Fruit fly (Drosophila melanogaster) whole organism, embryonic: ENCODE results near the gene meep.

ENCODE experiments used
- Dfd ChIP-seq, 2 experiments: fragments of >200 bp; optimal IDR thresholded peaks; 2 replicates each; lab custom pipeline; 2017; ENCODE audit warnings: missing biosample characterization in 2 of 2, missing genetic modification characterization in 2 of 2
- Hr39 ChIP-seq: fragments of >200 bp; optimal IDR thresholded peaks from 2 replicates; lab custom pipeline; 2017
- MESR4 ChIP-seq: fragments of 200-800 bp; sonication (Bioruptor generic); optimal IDR thresholded peaks from 2 replicates; lab custom pipeline; 2018; ENCODE audit warnings: missing biosample characterization, mild to moderate bottlenecking, missing genetic modification characterization, moderate library complexity
- croc ChIP-seq: fragments of 200-800 bp; sonication (Bioruptor generic); conservative IDR thresholded peaks from 3 replicates; pipeline ENCODE4 v1.3.6; 2022; ENCODE audit warnings: missing biosample characterization, missing genetic modification characterization
- klu ChIP-seq: fragments of 200-800 bp; sonication (Bioruptor generic); IDR thresholded peaks from 2 replicates; pipeline ENCODE4 v1.3.6; 2022; ENCODE audit warnings: missing biosample characterization, missing genetic modification characterization
- shn ChIP-seq: fragments of 200-800 bp; sonication (Bioruptor generic); optimal IDR thresholded peaks from 3 replicates; lab custom pipeline; 2016; ENCODE audit warnings: missing biosample characterization, missing genetic modification characterization

DNA sequence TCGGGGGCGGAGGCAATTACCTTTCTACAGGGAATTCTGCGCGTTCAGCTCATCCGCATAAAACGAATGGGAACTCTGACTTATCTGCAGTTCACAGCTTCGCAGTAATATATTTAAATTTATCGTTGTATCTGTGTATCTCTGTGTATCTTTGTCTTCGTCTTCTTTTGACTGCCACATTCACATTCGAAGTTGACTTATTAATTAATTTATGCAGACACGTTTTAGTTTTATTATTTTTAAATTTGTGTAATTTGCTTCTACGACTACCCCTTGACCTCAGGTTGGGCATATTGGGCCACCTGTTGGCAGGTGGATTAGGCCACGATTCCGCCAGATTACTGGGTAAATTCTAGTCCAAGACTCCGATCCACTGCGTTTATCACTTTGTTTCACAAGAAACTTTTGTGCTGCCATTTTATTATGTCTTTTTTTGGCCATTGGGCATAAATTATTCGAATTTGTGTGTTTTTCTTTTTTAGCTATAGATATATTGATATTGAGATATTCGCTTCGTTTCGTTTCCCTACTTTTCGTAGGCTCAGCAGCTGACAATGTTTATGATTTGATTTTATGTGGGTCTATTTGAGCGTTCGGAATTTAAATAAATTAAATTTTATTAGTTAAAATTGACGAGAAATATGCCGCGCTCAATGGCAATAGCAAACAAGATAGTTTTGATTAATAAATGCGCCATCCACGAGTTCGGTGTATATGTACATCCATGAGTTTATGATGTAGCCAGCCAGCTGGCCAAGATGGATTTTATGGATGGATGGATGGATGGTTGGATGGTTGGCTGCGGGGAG is 50.1 kb downstream of the meep start:
- TF ChIP-seq Hr39 (lab: Kevin White, UChicago) = no peak
- no peak for TF ChIP-seq croc (GFP tag; lab: Robert Waterston, UW)
- no peak for TF ChIP-seq MESR4 (GFP tag; lab: Kevin White, UChicago)
- TF ChIP-seq klu (GFP tag; lab: Robert Waterston, UW) = no peak
- TF ChIP-seq shn (GFP tag; lab: Kevin White, UChicago) = no peak
- no peak for TF ChIP-seq Dfd (GFP tag; optimal IDR thresholded peaks at IDR 0.05; lab: Kevin White, UChicago)
